Worm (Caenorhabditis elegans) whole organism, midembryonic: ENCODE results near the gene str-111.

ENCODE experiments used
- klf-2 ChIP-seq: fragments of 200-800 bp; sonication (Bioruptor generic); conservative IDR thresholded peaks from 2 replicates; pipeline ENCODE4 v1.3.6; 2022; ENCODE audit warnings: missing genetic modification reagents, missing genetic modification characterization, missing compliant biosample characterization
- ztf-23 ChIP-seq: fragments of 200-800 bp; sonication (Bioruptor generic); IDR thresholded peaks from 2 replicates; pipeline ENCODE4 v1.3.6; 2022; ENCODE audit warnings: missing genetic modification reagents, missing genetic modification characterization, missing compliant biosample characterization

- no peak for TF ChIP-seq klf-2 (GFP tag; lab: Robert Waterston, UW)
- TF ChIP-seq ztf-23 (GFP tag; lab: Robert Waterston, UW), result no peak
Measured at ce11 chrV:16124739-16125138, 44.2 kb downstream of the str-111 start, which contains the start of gene nhr-111.
